Fruit fly (Drosophila melanogaster) whole organism, adult: ENCODE results near the gene Tom20.

Experiments
- CG11617 ChIP-seq: fragments of 200-800 bp; sonication (Bioruptor generic); optimal IDR thresholded peaks from 2 replicates; lab custom pipeline; 2017; ENCODE audit warnings: mild to moderate bottlenecking, missing biosample characterization, missing genetic modification reagents, missing genetic modification characterization
- CG12768 ChIP-seq: fragments of 200-800 bp; sonication (Bioruptor generic); optimal IDR thresholded peaks from 2 replicates; lab custom pipeline; 2017; ENCODE audit warnings: missing biosample characterization, missing genetic modification characterization, mild to moderate bottlenecking, moderate library complexity, missing genetic modification reagents
- CG1620 ChIP-seq: fragments of 200-800 bp; sonication (Bioruptor generic); optimal IDR thresholded peaks from 2 replicates; lab custom pipeline; 2016; ENCODE audit warnings: missing biosample characterization, missing genetic modification characterization
- CG33017 ChIP-seq: fragments of 200-800 bp; sonication (Bioruptor generic); optimal IDR thresholded peaks from 2 replicates; lab custom pipeline; 2018; ENCODE audit warnings: missing biosample characterization, mild to moderate bottlenecking, missing genetic modification characterization, moderate library complexity
- CG5204 ChIP-seq: fragments of 200-800 bp; sonication (Bioruptor generic); optimal IDR thresholded peaks from 2 replicates; lab custom pipeline; 2016; ENCODE audit warnings: missing biosample characterization, missing genetic modification characterization
- CG7045 ChIP-seq: fragments of 200-800 bp; sonication (Bioruptor generic); optimal IDR thresholded peaks from 2 replicates; lab custom pipeline; 2017; ENCODE audit warnings: missing biosample characterization, mild to moderate bottlenecking, missing genetic modification characterization
- CG7101 ChIP-seq: fragments of 200-800 bp; sonication (Bioruptor generic); optimal IDR thresholded peaks from 2 replicates; lab custom pipeline; 2018; ENCODE audit warnings: missing biosample characterization, mild to moderate bottlenecking, missing genetic modification characterization, moderate library complexity
- Crg-1 ChIP-seq: fragments of 200-800 bp; sonication (Bioruptor generic); optimal IDR thresholded peaks from 2 replicates; lab custom pipeline; 2016; ENCODE audit warnings: missing biosample characterization, missing genetic modification characterization
- Hr96 ChIP-seq: fragments of 200-800 bp; sonication (Bioruptor generic); optimal IDR thresholded peaks from 2 replicates; lab custom pipeline; 2016; ENCODE audit warnings: missing biosample characterization, missing genetic modification characterization
- Mnt ChIP-seq: fragments of 200-800 bp; sonication (Bioruptor generic); optimal IDR thresholded peaks from 2 replicates; lab custom pipeline; 2016; ENCODE audit warnings: missing biosample characterization, mild to moderate bottlenecking, missing genetic modification characterization
- cic ChIP-seq: fragments of 200-800 bp; sonication (Bioruptor generic); optimal IDR thresholded peaks from 2 replicates; lab custom pipeline; 2017; ENCODE audit warnings: missing biosample characterization, mild to moderate bottlenecking, missing genetic modification characterization, moderate library complexity
- kay ChIP-seq: fragments of 200-800 bp; sonication (Bioruptor generic); peaks from one replicate; lab custom pipeline; 2016; ENCODE audit warnings: missing biosample characterization, missing genetic modification characterization, borderline replicate concordance
- pad ChIP-seq: fragments of 200-800 bp; sonication (Bioruptor generic); optimal IDR thresholded peaks from 3 replicates; lab custom pipeline; 2017; ENCODE audit warnings: missing biosample characterization, missing genetic modification characterization, mild to moderate bottlenecking, moderate library complexity, missing genetic modification reagents
- toe ChIP-seq: fragments of 200-800 bp; sonication (Bioruptor generic); optimal IDR thresholded peaks from 2 replicates; lab custom pipeline; 2016; ENCODE audit warnings: missing biosample characterization, missing genetic modification characterization

DNA sequence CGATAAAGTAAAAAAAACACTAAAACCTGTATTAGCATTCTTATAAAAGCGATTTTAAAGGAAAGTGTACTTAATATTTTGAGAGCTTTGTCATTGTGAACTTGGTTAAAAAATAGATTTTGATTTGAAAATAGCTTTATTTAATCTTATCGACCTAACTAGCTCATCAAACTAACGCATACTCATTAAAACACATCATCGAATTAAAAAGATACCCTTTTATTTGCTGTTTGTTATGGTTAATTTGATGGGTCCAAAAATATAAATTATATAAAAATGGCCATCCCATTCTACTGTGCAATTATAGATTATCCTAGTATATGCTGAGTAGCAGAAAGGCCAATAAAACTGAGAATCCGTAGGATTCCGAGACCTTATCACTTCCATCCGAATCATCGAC lies 49.4 kb upstream of the Tom20 start, which contains the start of gene CG32219:
- TF ChIP-seq CG7101 (tag; lab: Kevin White, UChicago), result no peak
- no peak for TF ChIP-seq Hr96 (GFP tag; lab: Kevin White, UChicago)
- TF ChIP-seq toe (GFP tag; lab: Kevin White, UChicago), result no peak
- TF ChIP-seq kay, result no peak
- no peak for TF ChIP-seq CG12768 (GFP tag; lab: Kevin White, UChicago)
- no peak for TF ChIP-seq CG5204 (GFP tag; lab: Kevin White, UChicago)
- no peak for TF ChIP-seq CG11617
- no peak for TF ChIP-seq CG7045 (GFP tag; lab: Kevin White, UChicago)
- TF ChIP-seq Mnt (GFP tag; lab: Kevin White, UChicago), result no peak
- no peak for TF ChIP-seq CG33017 (tag; lab: Kevin White, UChicago)
- TF ChIP-seq CG1620 (GFP tag; lab: Kevin White, UChicago), result no peak
- TF ChIP-seq Crg-1 (GFP tag; lab: Kevin White, UChicago), result no peak
- no peak for TF ChIP-seq cic
- TF ChIP-seq pad (GFP tag; lab: Kevin White, UChicago), result no peak
